Worm (Caenorhabditis elegans) whole organism, early embryonic: ENCODE measurements around the gene cutl-27.

ENCODE experiments used
- B0310.2 ChIP-seq: sonication (generic microtip); optimal IDR thresholded peaks from 2 replicates; lab custom pipeline; 2016; ENCODE audit warnings: mild to moderate bottlenecking, missing genetic modification characterization, missing compliant biosample characterization
- ama-1 ChIP-seq: fragments of 150-350 bp; optimal IDR thresholded peaks from 2 replicates; lab custom pipeline; 2014
- hmg-4 ChIP-seq: fragments of 200-800 bp; sonication (Bioruptor generic); optimal IDR thresholded peaks from 2 replicates; lab custom pipeline; 2018; ENCODE audit warnings: mild to moderate bottlenecking, missing genetic modification characterization, missing compliant biosample characterization
- sea-1 ChIP-seq: fragments of 200-800 bp; sonication (Bioruptor generic); conservative IDR thresholded peaks from 2 replicates; pipeline ENCODE4 v1.3.6; 2022; ENCODE audit warnings: missing genetic modification characterization, missing compliant biosample characterization

ce11 chrIV:11922011-11922410 lies 43.7 kb downstream of the cutl-27 start, which contains the start of gene ZK822.1:
- TF ChIP-seq hmg-4 (GFP tag; lab: Kevin White, UChicago), result no peak
- no peak for TF ChIP-seq sea-1 (GFP tag; lab: Robert Waterston, UW)
- no peak for TF ChIP-seq ama-1 (lab: Kevin White, UChicago)
- no peak for TF ChIP-seq B0310.2
